Worm (Caenorhabditis elegans) whole organism, L4 larva: Measurements from ENCODE around the gene mltn-5.

ENCODE experiments used
- F26F4.8 ChIP-seq: fragments of 200-800 bp; sonication (Bioruptor generic); conservative IDR thresholded peaks from 2 replicates; pipeline ENCODE4 v1.3.6; 2022; ENCODE audit warnings: missing genetic modification characterization, missing compliant biosample characterization
- R02D3.7 ChIP-seq: fragments of 150-350 bp; sonication (generic microtip); optimal IDR thresholded peaks from 3 replicates; lab custom pipeline; 2014; ENCODE audit warnings: missing biosample characterization, missing genetic modification characterization
- aha-1 ChIP-seq: fragments of 150-350 bp; peaks from one replicate; lab custom pipeline; 2014; ENCODE audit warnings: missing biosample characterization, missing genetic modification characterization
- aly-2 ChIP-seq: sonication (generic microtip); optimal IDR thresholded peaks from 2 replicates; lab custom pipeline; 2018; ENCODE audit warnings: missing biosample characterization, missing genetic modification characterization
- ceh-32 ChIP-seq: sonication (generic microtip); optimal IDR thresholded peaks from 2 replicates; lab custom pipeline; 2016; ENCODE audit warnings: mild to moderate bottlenecking, missing genetic modification characterization, missing compliant biosample characterization; ENCODE audit not compliant: poor library complexity
- cey-2 ChIP-seq: sonication (generic microtip); optimal IDR thresholded peaks from 3 replicates; lab custom pipeline; 2017; ENCODE audit warnings: missing genetic modification characterization, mild to moderate bottlenecking, missing compliant biosample characterization, antibody characterized with exemption, borderline replicate concordance; ENCODE audit not compliant: insufficient read depth
- ctbp-1 ChIP-seq: fragments of 200-800 bp; sonication (Bioruptor generic); IDR thresholded peaks from 2 replicates; pipeline ENCODE4 v1.3.6; 2022; ENCODE audit warnings: missing genetic modification reagents, missing genetic modification characterization, missing compliant biosample characterization
- daf-16 ChIP-seq, 3 experiments: sonication (generic microtip); optimal IDR thresholded peaks; 2 replicates each; lab custom pipeline; 2016 to 2017; ENCODE audit warnings: missing genetic modification characterization in 3 of 3, missing genetic modification reagents in 3 of 3, mild to moderate bottlenecking in 2 of 3, missing compliant biosample characterization in 2 of 3, missing biosample characterization in 1 of 3, moderate library complexity in 1 of 3
- dmd-6 ChIP-seq: fragments of 200-800 bp; sonication (Bioruptor generic); IDR thresholded peaks from 2 replicates; pipeline ENCODE4 v1.3.6; 2022; ENCODE audit warnings: missing genetic modification reagents, missing genetic modification characterization, missing compliant biosample characterization
- dmd-9 ChIP-seq: fragments of 200-800 bp; sonication (Bioruptor generic); IDR thresholded peaks from 2 replicates; pipeline ENCODE4 v1.3.6; 2022; ENCODE audit warnings: missing genetic modification reagents, missing genetic modification characterization, missing compliant biosample characterization
- duxl-1 ChIP-seq: sonication (generic microtip); optimal IDR thresholded peaks from 2 replicates; lab custom pipeline; 2016; ENCODE audit warnings: mild to moderate bottlenecking, missing genetic modification characterization, moderate library complexity, missing compliant biosample characterization; ENCODE audit not compliant: poor library complexity
- dve-1 ChIP-seq: sonication (generic microtip); optimal IDR thresholded peaks from 2 replicates; lab custom pipeline; 2017; ENCODE audit warnings: antibody characterized with exemption, mild to moderate bottlenecking, missing genetic modification characterization, missing compliant biosample characterization; ENCODE audit not compliant: insufficient read depth
- fkh-10 ChIP-seq: fragments of 150-350 bp; optimal IDR thresholded peaks from 2 replicates; lab custom pipeline; 2014; ENCODE audit warnings: missing biosample characterization, missing genetic modification reagents, missing genetic modification characterization
- gei-8 ChIP-seq: fragments of 200-800 bp; sonication (Bioruptor generic); optimal IDR thresholded peaks from 2 replicates; lab custom pipeline; 2018; ENCODE audit warnings: mild to moderate bottlenecking, missing genetic modification characterization, missing compliant biosample characterization
- hif-1 ChIP-seq, 2 experiments: sonication (generic microtip); optimal IDR thresholded peaks; 2 replicates each; lab custom pipeline; 2016 to 2017; ENCODE audit warnings: missing compliant biosample characterization in 2 of 2, missing genetic modification characterization in 2 of 2, missing genetic modification reagents in 2 of 2, missing genotype in 2 of 2, mild to moderate bottlenecking in 1 of 2
- hlh-11 ChIP-seq: fragments of 200-800 bp; sonication (Bioruptor generic); optimal IDR thresholded peaks from 2 replicates; lab custom pipeline; 2018; ENCODE audit warnings: mild to moderate bottlenecking, missing genetic modification characterization, missing compliant biosample characterization
- hlh-30 ChIP-seq: sonication (generic microtip); optimal IDR thresholded peaks from 2 replicates; lab custom pipeline; 2017; ENCODE audit warnings: antibody characterized with exemption, mild to moderate bottlenecking, missing genetic modification characterization, missing compliant biosample characterization; ENCODE audit not compliant: insufficient read depth
- lin-1 ChIP-seq: fragments of 200-800 bp; sonication (Bioruptor generic); IDR thresholded peaks from 2 replicates; pipeline ENCODE4 v1.3.6; 2022; ENCODE audit warnings: missing genetic modification reagents, missing genetic modification characterization, missing compliant biosample characterization
- lin-29 ChIP-seq: fragments of 200-800 bp; sonication (Bioruptor generic); IDR thresholded peaks from 2 replicates; pipeline ENCODE4 v1.3.6; 2022; ENCODE audit warnings: missing genetic modification reagents, missing genetic modification characterization, missing compliant biosample characterization
- lir-3 ChIP-seq: sonication (generic microtip); optimal IDR thresholded peaks from 2 replicates; lab custom pipeline; 2016; ENCODE audit warnings: mild to moderate bottlenecking, missing genetic modification characterization, missing compliant biosample characterization
- lsy-2 ChIP-seq, 2 experiments: fragments of 150-350 bp in 1 of 2; sonication (generic microtip) in 1 of 2; optimal IDR thresholded peaks; 2 replicates each; lab custom pipeline; 2014 to 2017; ENCODE audit warnings: missing biosample characterization in 2 of 2, missing genetic modification characterization in 2 of 2
- mep-1 ChIP-seq: fragments of 150-350 bp; sonication (generic microtip); optimal IDR thresholded peaks from 3 replicates; lab custom pipeline; 2014; ENCODE audit warnings: missing biosample characterization, missing genetic modification characterization
- nhr-102 ChIP-seq: sonication (generic microtip); optimal IDR thresholded peaks from 2 replicates; lab custom pipeline; 2016; ENCODE audit warnings: mild to moderate bottlenecking, missing genetic modification characterization, moderate library complexity, missing compliant biosample characterization
- nhr-11 ChIP-seq: fragments of 150-350 bp; optimal IDR thresholded peaks from 2 replicates; lab custom pipeline; 2014; ENCODE audit warnings: missing biosample characterization, missing genetic modification characterization
- nhr-111 ChIP-seq: fragments of 200-800 bp; sonication (Bioruptor generic); optimal IDR thresholded peaks from 2 replicates; lab custom pipeline; 2018; ENCODE audit warnings: mild to moderate bottlenecking, missing genetic modification characterization, missing compliant biosample characterization
- nhr-237 ChIP-seq: sonication (generic microtip); optimal IDR thresholded peaks from 2 replicates; lab custom pipeline; 2017; ENCODE audit warnings: missing biosample characterization, missing genetic modification characterization
- nhr-28 ChIP-seq: fragments of 150-350 bp; optimal IDR thresholded peaks from 2 replicates; lab custom pipeline; 2014; ENCODE audit warnings: missing biosample characterization, missing genetic modification characterization
- nhr-42 ChIP-seq: fragments of 200-800 bp; sonication (Bioruptor generic); IDR thresholded peaks from 2 replicates; pipeline ENCODE4 v1.3.6; 2022; ENCODE audit warnings: missing genetic modification characterization, missing compliant biosample characterization
- nhr-48 ChIP-seq: sonication (generic microtip); optimal IDR thresholded peaks from 2 replicates; lab custom pipeline; 2016; ENCODE audit warnings: mild to moderate bottlenecking, missing genetic modification characterization, missing compliant biosample characterization
- nhr-76 ChIP-seq: fragments of 150-350 bp; optimal IDR thresholded peaks from 2 replicates; lab custom pipeline; 2014; ENCODE audit warnings: missing biosample characterization, missing genetic modification characterization
- nhr-77 ChIP-seq: fragments of 150-350 bp; optimal IDR thresholded peaks from 2 replicates; lab custom pipeline; 2014; ENCODE audit warnings: missing biosample characterization, missing genetic modification characterization
- pha-4 ChIP-seq, 2 experiments: fragments of 150-350 bp in 1 of 2; fragments of 200-800 bp in 1 of 2; sonication (Bioruptor generic) in 1 of 2; IDR thresholded peaks in 1 of 2; optimal IDR thresholded peaks in 1 of 2; 2 replicates each; pipeline versions ENCODE4 v1.3.6 to Lab custom; 2014 to 2022; ENCODE audit warnings: missing genetic modification characterization in 2 of 2, missing genetic modification reagents in 2 of 2, missing biosample characterization in 1 of 2, missing compliant biosample characterization in 1 of 2
- pqm-1 ChIP-seq: sonication (generic microtip); optimal IDR thresholded peaks from 2 replicates; lab custom pipeline; 2017; ENCODE audit warnings: missing biosample characterization, missing genetic modification characterization
- saeg-2 ChIP-seq: fragments of 200-800 bp; sonication (Bioruptor generic); IDR thresholded peaks from 2 replicates; pipeline ENCODE4 v1.3.6; 2022; ENCODE audit warnings: missing genetic modification reagents, missing genetic modification characterization, missing compliant biosample characterization
- sdz-12 ChIP-seq: fragments of 200-800 bp; sonication (Bioruptor generic); optimal IDR thresholded peaks from 2 replicates; lab custom pipeline; 2018; ENCODE audit warnings: mild to moderate bottlenecking, missing genetic modification characterization, missing compliant biosample characterization
- snpc-4 ChIP-seq: fragments of 150-350 bp; optimal IDR thresholded peaks from 2 replicates; lab custom pipeline; 2014; ENCODE audit warnings: missing biosample characterization, missing genetic modification characterization
- spr-1 ChIP-seq: sonication (generic microtip); optimal IDR thresholded peaks from 2 replicates; lab custom pipeline; 2016; ENCODE audit warnings: mild to moderate bottlenecking, missing genetic modification characterization, missing compliant biosample characterization
- spr-3 ChIP-seq: fragments of 200-800 bp; sonication (Bioruptor generic); optimal IDR thresholded peaks from 2 replicates; lab custom pipeline; 2018; ENCODE audit warnings: mild to moderate bottlenecking, missing genetic modification characterization, missing compliant biosample characterization
- tra-1 ChIP-seq: fragments of 200-800 bp; sonication (Bioruptor generic); IDR thresholded peaks from 2 replicates; pipeline ENCODE4 v1.3.6; 2022; ENCODE audit warnings: missing genetic modification reagents, missing genetic modification characterization, missing compliant biosample characterization
- unc-62 ChIP-seq, 3 experiments: fragments of 150-350 bp in 1 of 3; sonication (generic microtip); optimal IDR thresholded peaks in 2 of 3; peaks in 1 of 3; 1 replicate in 1 of 3; 2 replicates in 2 of 3; lab custom pipeline; 2014 to 2017; ENCODE audit warnings: missing biosample characterization in 3 of 3, missing genetic modification characterization in 3 of 3, missing genetic modification reagents in 3 of 3, missing genotype in 1 of 3
- vab-7 ChIP-seq: fragments of 200-800 bp; sonication (Bioruptor generic); IDR thresholded peaks from 2 replicates; pipeline ENCODE4 v1.3.6; 2022; ENCODE audit warnings: missing genetic modification reagents, missing genetic modification characterization, missing compliant biosample characterization
- zag-1 ChIP-seq: fragments of 150-350 bp; optimal IDR thresholded peaks from 2 replicates; lab custom pipeline; 2014; ENCODE audit warnings: missing biosample characterization, missing genetic modification characterization
- zip-2 ChIP-seq: fragments of 150-350 bp; optimal IDR thresholded peaks from 2 replicates; lab custom pipeline; 2014; ENCODE audit warnings: missing biosample characterization, missing genetic modification characterization

The mltn-5 gene

DNA sequence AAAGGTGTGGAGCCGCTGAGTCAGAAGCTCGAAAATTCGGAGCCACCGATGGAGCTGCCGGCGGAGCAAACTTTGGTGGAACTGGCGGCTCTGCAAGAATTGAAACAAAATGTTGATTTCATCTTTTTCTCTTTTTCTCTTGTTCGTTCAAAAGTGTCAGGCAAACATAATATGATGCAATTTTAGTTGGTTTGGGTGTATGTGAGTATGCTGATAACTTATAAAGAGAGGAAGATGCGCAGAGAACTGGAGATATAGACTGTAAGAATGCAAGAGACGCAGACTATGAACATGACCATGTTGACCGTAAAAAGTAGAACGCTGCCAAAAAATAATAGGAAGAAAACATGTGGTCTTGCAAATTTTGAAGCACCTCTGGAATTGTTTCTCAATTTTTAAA is 29.1 kb downstream of the mltn-5 start (continued):
- TF ChIP-seq spr-3 (GFP tag; lab: Kevin White, UChicago) (no peak), cey-2 (tag; lab: Kevin White, UChicago) (peak; percentile 46), hif-1 (tag; optimal IDR thresholded peaks at IDR 0.05; lab: Kevin White, UChicago) (peak in 1 of 2 experiments; percentile 63), nhr-111 (GFP tag; lab: Kevin White, UChicago) (no peak)

ce11 chrII:13954979-13955378 is 30.0 kb downstream of the mltn-5 start:
- TF ChIP-seq lsy-2 (tag; optimal IDR thresholded peaks at IDR 0.05; lab: Kevin White, UChicago): peak in 1 of 2 experiments; percentile 73
- peak; percentile 22; the same call in 1 of the 2 replicates for TF ChIP-seq dmd-6
- TF ChIP-seq nhr-76 (tag; lab: Kevin White, UChicago): no peak
- TF ChIP-seq mep-1 (tag; lab: Kevin White, UChicago): peak; percentile 3
- no peak for TF ChIP-seq dmd-9
- peak; percentile 4 for TF ChIP-seq dve-1
- peak; percentile 29 for TF ChIP-seq hlh-30
- peak; percentile 37 for TF ChIP-seq nhr-28
- peak; percentile 46 for TF ChIP-seq nhr-77 (tag; lab: Kevin White, UChicago)
- peak; percentile 29 for TF ChIP-seq hlh-11 (tag; lab: Kevin White, UChicago)
- no peak for TF ChIP-seq aha-1 (tag; lab: Kevin White, UChicago)
- TF ChIP-seq daf-16 (GFP tag; optimal IDR thresholded peaks at IDR 0.05; lab: Kevin White, UChicago): no peak
- TF ChIP-seq daf-16 (tag; optimal IDR thresholded peaks at IDR 0.05; lab: Kevin White, UChicago): peak; percentile 9

DNA sequence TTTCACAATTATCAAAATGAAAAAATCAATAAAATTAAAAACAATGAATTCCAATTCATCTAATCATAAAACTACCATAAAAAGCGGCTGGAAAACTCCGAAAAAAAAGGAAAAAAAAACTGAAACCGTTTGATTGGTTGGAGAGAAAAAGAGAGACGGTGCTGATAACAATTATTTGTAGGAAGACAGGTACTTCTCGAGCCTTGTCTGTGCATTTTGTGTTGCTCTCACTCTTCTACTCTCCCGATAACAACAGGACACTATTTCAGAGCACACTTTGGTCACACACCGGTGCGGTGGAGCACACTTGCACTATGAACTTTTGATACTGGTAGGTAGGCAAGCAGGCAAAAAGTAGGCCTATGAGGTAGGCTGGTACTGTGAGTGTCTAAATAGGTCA is 31.5 kb downstream of the mltn-5 start:
- TF ChIP-seq pqm-1 (tag; lab: Kevin White, UChicago) (peak; percentile 93), ceh-32 (tag; lab: Kevin White, UChicago) (no peak), fkh-10 (GFP tag; lab: Kevin White, UChicago) (no peak), R02D3.7 (tag; lab: Kevin White, UChicago) (no peak), dmd-6 (peak; percentile 91), zip-2 (tag; lab: Kevin White, UChicago) (no peak), nhr-28 (peak; percentile 99), lir-3 (tag; lab: Kevin White, UChicago) (no peak), aly-2 (tag; lab: Kevin White, UChicago) (no peak), gei-8 (GFP tag; lab: Kevin White, UChicago) (no peak), vab-7 (GFP tag; lab: Robert Waterston, UW) (no peak), ctbp-1 (GFP tag; lab: Robert Waterston, UW) (no peak), zag-1 (tag; lab: Kevin White, UChicago) (no peak), lin-1 (peak; percentile 41; the same call in 1 of the 2 replicates), lin-29 (no peak), sdz-12 (GFP tag; lab: Kevin White, UChicago) (no peak), nhr-237 (tag; lab: Kevin White, UChicago) (no peak), aha-1 (tag; lab: Kevin White, UChicago) (peak; percentile 64), mep-1 (tag; lab: Kevin White, UChicago) (peak; percentile 29), F26F4.8 (GFP tag; lab: Robert Waterston, UW) (no peak), dve-1 (peak; percentile 76), hlh-11 (tag; lab: Kevin White, UChicago) (peak; percentile 84), lsy-2 (tag; optimal IDR thresholded peaks at IDR 0.05; lab: Kevin White, UChicago) (peak in 1 of 2 experiments; percentile 48), snpc-4 (tag; lab: Kevin White, UChicago) (no peak), hif-1 (tag; optimal IDR thresholded peaks at IDR 0.05; lab: Kevin White, UChicago) (peak in 1 of 2 experiments; percentile 54), nhr-48 (peak; percentile 18), spr-1 (tag; lab: Kevin White, UChicago) (no peak), pha-4 (GFP tag; IDR thresholded peaks at IDR 0.05; lab: Robert Waterston, UW) (no peak), pha-4 (tag; optimal IDR thresholded peaks at IDR 0.05; lab: Kevin White, UChicago) (no peak), nhr-77 (tag; lab: Kevin White, UChicago) (peak; percentile 99), nhr-11 (tag; lab: Kevin White, UChicago) (no peak), nhr-42 (GFP tag; lab: Robert Waterston, UW) (peak; percentile 51; the same call in 1 of the 2 replicates), unc-62 (GFP tag; optimal IDR thresholded peaks at IDR 0.05 in 1 of 2; lab: Kevin White, UChicago) (peak in 1 of 2 experiments; percentile 42), unc-62 (tag; optimal IDR thresholded peaks at IDR 0.05; lab: Kevin White, UChicago) (no peak), tra-1 (GFP tag; lab: Robert Waterston, UW) (peak; percentile 61; the same call in 1 of the 2 replicates), daf-16 (GFP tag; optimal IDR thresholded peaks at IDR 0.05; lab: Kevin White, UChicago) (peak in 1 of 2 experiments; percentile 21), daf-16 (tag; optimal IDR thresholded peaks at IDR 0.05; lab: Kevin White, UChicago) (peak; percentile 89), nhr-102 (tag; lab: Kevin White, UChicago) (peak; percentile 90), duxl-1 (no peak), saeg-2 (GFP tag; lab: Robert Waterston, UW) (peak; percentile 72; the same call in 1 of the 2 replicates)
